Worm (Caenorhabditis elegans) whole organism, dauer: Measurements from ENCODE around the gene par-2.
"Not testable (repeated sequence)": the region's sequence is repeated elsewhere in the genome, so short reads cannot be mapped to it uniquely, and the experiment has no call there.

ENCODE experiments used
- unc-62 ChIP-seq: sonication (generic microtip); optimal IDR thresholded peaks from 2 replicates; lab custom pipeline; 2017; ENCODE audit warnings: missing biosample characterization, missing genetic modification reagents, missing genetic modification characterization

Gene par-2

ce11 chrIII:1081101-1081500 lies at the start of gene par-2:
TSS of gene par-2 (plus strand) at chrIII:1081401.
- no peak for TF ChIP-seq unc-62 (GFP tag; lab: Kevin White, UChicago)

DNA sequence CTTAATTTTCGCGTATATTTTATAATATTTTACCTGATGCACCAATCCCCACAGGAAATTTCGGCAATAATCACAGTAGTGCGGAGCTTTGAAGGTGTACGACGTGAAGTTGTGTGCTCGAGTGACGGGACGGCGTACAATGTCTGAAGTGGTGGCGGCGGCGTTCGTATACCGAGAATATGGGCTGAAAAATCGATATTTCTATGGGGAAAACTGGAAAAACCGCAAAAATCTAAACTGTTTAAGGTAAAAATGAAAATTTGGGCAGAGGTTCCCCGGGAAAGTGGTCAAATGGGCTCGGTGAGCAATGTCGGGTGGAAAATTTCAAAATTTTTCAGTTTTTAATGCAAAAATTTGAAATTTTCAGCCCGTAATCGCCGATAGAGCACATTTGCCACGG lies 46.3 kb upstream of the par-2 start:
- TF ChIP-seq unc-62 (GFP tag; lab: Kevin White, UChicago), result no peak

DNA sequence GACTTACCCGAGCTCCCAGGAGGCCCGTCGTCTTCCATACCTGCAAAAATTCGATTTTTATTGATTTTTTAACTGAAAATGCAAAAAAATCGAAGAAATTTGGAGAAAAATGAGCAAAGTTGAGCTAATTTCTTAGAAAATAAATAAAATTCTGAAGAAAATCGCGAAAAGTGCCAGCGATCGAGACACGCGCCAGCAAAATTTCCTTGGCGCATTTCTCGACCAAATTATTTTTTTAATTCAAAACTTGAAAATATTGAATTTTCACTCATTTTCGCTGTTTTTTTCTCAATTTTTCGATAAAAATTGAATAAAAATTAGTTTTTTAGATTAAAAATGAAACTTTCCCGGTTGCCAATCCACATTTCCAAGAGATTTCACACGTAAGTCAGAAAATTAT lies 44.0 kb upstream of the par-2 start, which contains the start of the genes chin-1 and BE0003N10.1:
chin-1 (minus strand) TSS at position 40 of the 400 bp plus-strand sequence.
BE0003N10.1 (plus strand) TSS at position 320 of the 400 bp plus-strand sequence.
- TF ChIP-seq unc-62 (GFP tag; lab: Kevin White, UChicago), result no peak

DNA sequence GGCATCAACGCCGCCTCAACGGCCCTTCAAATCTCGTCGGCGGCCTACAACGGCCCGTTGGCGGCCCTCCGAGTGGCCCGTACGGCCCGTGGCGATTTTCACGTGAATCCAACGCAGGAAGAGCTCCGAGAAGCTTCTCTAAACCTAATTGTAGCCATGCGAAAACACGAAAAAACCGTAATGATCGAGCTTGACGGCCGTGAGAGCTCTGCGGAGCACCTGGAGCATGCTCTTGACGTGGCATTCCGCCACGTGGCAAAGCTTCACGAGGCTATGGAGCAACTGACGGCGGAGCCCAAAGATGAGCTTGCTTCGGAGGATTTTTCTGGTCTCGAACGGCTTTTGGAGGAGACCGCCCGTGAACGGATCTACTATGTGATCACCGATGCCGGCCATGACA lies 41.1 kb upstream of the par-2 start:
- TF ChIP-seq unc-62 (GFP tag; lab: Kevin White, UChicago), result no peak

- TF ChIP-seq unc-62 (GFP tag; lab: Kevin White, UChicago), result no peak
Measured at ce11 chrIII:1043790-1044189, 37.4 kb upstream of the par-2 start.

DNA sequence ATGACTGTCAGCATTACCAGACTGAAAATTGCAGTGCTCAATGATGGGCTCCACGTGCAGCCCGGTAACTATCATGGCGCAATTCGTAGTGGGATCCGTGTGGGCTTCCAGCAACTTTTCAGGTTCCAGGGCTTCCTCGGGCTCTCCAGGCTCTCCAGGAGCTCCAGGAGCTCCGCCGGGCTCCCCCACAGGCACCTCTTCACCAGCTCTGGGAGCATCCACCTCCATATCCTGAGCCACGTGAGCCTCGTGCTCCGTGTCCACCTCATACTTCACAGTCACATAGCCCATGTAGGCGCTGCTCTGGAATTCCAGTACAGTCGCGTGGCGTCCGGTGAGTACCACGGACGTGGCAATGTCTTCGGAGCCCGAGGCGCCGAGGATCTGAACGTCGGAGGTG lies 29.3 kb upstream of the par-2 start:
- no peak for TF ChIP-seq unc-62 (GFP tag; lab: Kevin White, UChicago)

ce11 chrIII:1052291-1052690 lies 28.9 kb upstream of the par-2 start:
- no peak for TF ChIP-seq unc-62 (GFP tag; lab: Kevin White, UChicago)

- TF ChIP-seq unc-62 (GFP tag; lab: Kevin White, UChicago), result no peak
Measured at ce11 chrIII:1053067-1053466, 28.1 kb upstream of the par-2 start, which contains the start of gene fbxo-11.2. TSS of gene fbxo-11.2 (minus strand) at chrIII:1053242.

- no peak for TF ChIP-seq unc-62 (GFP tag; lab: Kevin White, UChicago)
Measured at ce11 chrIII:1054096-1054495, 27.1 kb upstream of the par-2 start.

DNA sequence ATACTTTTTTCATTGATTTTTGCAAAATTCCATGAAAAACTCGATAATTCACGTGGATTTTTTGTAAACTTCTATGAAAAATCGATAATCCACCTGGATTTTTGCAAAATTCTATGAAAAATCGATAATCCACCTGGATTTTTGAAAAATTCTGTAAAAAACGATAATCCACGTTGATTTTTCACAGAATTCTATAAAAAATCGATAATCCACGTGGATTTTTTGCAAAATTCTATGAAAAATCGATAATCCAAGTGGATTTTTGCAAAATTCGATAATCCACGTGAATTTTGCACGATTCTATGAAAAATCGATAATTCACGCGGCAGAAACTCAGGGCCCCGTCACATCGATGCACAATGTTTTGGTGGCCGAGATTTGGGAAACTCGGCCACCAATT lies 23.1 kb upstream of the par-2 start:
- no peak for TF ChIP-seq unc-62 (GFP tag; lab: Kevin White, UChicago)

DNA sequence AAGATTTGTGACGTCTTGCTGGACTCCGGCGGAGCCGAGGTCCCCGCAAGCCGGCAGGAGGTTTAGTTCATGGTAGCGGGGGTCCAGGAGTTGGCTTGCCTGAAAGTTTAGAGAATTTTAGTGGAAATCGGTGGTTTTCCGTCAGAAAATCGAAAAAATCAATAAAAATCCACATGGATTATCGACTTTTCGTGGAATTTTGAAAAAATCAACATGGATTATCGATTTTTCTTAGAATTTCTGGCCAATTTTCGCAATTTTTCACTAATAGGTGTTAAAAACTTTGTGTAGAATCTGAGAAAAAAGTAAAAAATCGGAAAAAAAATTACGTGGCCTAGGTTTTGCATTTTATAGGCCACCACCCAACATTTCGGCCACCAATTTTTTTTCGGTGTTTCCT lies 22.3 kb upstream of the par-2 start:
- no peak for TF ChIP-seq unc-62 (GFP tag; lab: Kevin White, UChicago)

- no peak for TF ChIP-seq unc-62 (GFP tag; lab: Kevin White, UChicago)
Measured at ce11 chrIII:1059961-1060360, 21.2 kb upstream of the par-2 start, which contains the start of gene BE0003N10.6. TSS of gene BE0003N10.6 (minus strand) at chrIII:1060061.

ce11 chrIII:1074152-1074551 lies 7.0 kb upstream of the par-2 start:
- TF ChIP-seq unc-62 (GFP tag; lab: Kevin White, UChicago), result no peak

- TF ChIP-seq unc-62 (GFP tag; lab: Kevin White, UChicago), result not testable (repeated sequence)
Measured at ce11 chrIII:1076383-1076782, 4.8 kb upstream of the par-2 start, which contains the start of gene uaf-1. TSS of gene uaf-1 (minus strand) at chrIII:1076555.

ce11 chrIII:1080536-1080935 lies 665 bp upstream of the par-2 start, which contains the start of the genes rab-18 and kbp-4:
TSS of gene rab-18 (minus strand) at chrIII:1080775.
TSS of gene kbp-4 (plus strand) at chrIII:1080901.
- TF ChIP-seq unc-62 (GFP tag; lab: Kevin White, UChicago), result no peak

DNA sequence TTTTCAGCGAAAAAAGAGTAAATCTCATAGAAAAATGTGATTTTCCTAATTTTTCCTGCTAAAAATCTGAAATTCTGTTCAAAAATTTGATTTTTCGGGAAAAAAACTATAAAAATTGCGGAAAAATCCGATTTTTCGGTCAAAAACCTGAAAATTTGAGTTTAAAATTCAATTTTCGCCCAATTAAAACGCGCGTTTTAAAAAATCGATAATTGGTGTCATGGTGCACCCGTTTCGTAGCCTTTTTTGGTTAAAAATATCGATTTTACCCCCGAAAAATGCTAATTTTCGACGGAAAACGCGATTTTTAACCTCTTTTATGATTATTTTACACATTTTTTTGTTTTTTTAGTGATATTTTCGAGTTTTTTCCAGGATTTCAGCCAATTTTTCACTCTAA lies 3.8 kb downstream of the par-2 start:
- no peak for TF ChIP-seq unc-62 (GFP tag; lab: Kevin White, UChicago)

- TF ChIP-seq unc-62 (GFP tag; lab: Kevin White, UChicago), result no peak
Measured at ce11 chrIII:1094391-1094790, 13.2 kb downstream of the par-2 start.

- no peak for TF ChIP-seq unc-62 (GFP tag; lab: Kevin White, UChicago)
Measured at ce11 chrIII:1099523-1099922, 18.3 kb downstream of the par-2 start.
